Fruit fly (Drosophila melanogaster) whole organism, embryonic: ENCODE results near the gene Mical.

Experiments
- B-H2 ChIP-seq: fragments of 200-800 bp; sonication (Bioruptor generic); optimal IDR thresholded peaks from 2 replicates; lab custom pipeline; 2018; ENCODE audit warnings: missing biosample characterization, mild to moderate bottlenecking, missing genetic modification characterization
- BEAF-32 ChIP-seq: fragments of 200-800 bp; sonication (Bioruptor generic); optimal IDR thresholded peaks from 3 replicates; lab custom pipeline; 2017; ENCODE audit warnings: missing biosample characterization, missing genetic modification characterization, mild to moderate bottlenecking, moderate library complexity, missing genetic modification reagents
- C15 ChIP-seq: fragments of 200-800 bp; sonication (Bioruptor generic); IDR thresholded peaks from 3 replicates; pipeline ENCODE4 v1.3.6; 2022; ENCODE audit warnings: missing biosample characterization, missing genetic modification characterization
- CG10366 ChIP-seq: fragments of 200-800 bp; sonication (Bioruptor generic); IDR thresholded peaks from 2 replicates; pipeline ENCODE4 v1.3.6; 2022; ENCODE audit warnings: missing biosample characterization, missing genetic modification characterization
- CG11247 ChIP-seq: fragments of 200-800 bp; sonication (Bioruptor generic); IDR thresholded peaks from 2 replicates; pipeline ENCODE4 v1.3.6; 2022; ENCODE audit warnings: missing biosample characterization, missing genetic modification characterization
- CG11504 ChIP-seq: fragments of 200-800 bp; sonication (Bioruptor generic); optimal IDR thresholded peaks from 3 replicates; lab custom pipeline; 2019; ENCODE audit warnings: missing biosample characterization, mild to moderate bottlenecking, missing genetic modification characterization, moderate library complexity
- CG11695 ChIP-seq: fragments of 200-800 bp; sonication (Bioruptor generic); IDR thresholded peaks from 3 replicates; pipeline ENCODE4 v1.3.6; 2022; ENCODE audit warnings: missing biosample characterization, missing genetic modification characterization
- CG12391 ChIP-seq: fragments of 200-800 bp; sonication (Bioruptor generic); optimal IDR thresholded peaks from 3 replicates; lab custom pipeline; 2018; ENCODE audit warnings: missing biosample characterization, mild to moderate bottlenecking, missing genetic modification characterization, moderate library complexity
- CG12744 ChIP-seq: fragments of 200-800 bp; sonication (Bioruptor generic); optimal IDR thresholded peaks from 2 replicates; lab custom pipeline; 2016; ENCODE audit warnings: missing biosample characterization, missing genetic modification characterization
- CG14014 ChIP-seq: fragments of 200-800 bp; sonication (Bioruptor generic); IDR thresholded peaks from 2 replicates; pipeline ENCODE4 v1.3.6; 2022; ENCODE audit warnings: missing biosample characterization, missing genetic modification characterization
- CG14965 ChIP-seq: fragments of 200-800 bp; sonication (Bioruptor generic); optimal IDR thresholded peaks from 2 replicates; lab custom pipeline; 2016; ENCODE audit warnings: missing biosample characterization, missing genetic modification characterization, borderline replicate concordance
- CG18011 ChIP-seq: fragments of 200-800 bp; sonication (Bioruptor generic); optimal IDR thresholded peaks from 2 replicates; lab custom pipeline; 2017; ENCODE audit warnings: missing biosample characterization, missing genetic modification characterization, mild to moderate bottlenecking, moderate library complexity, missing genotype
- CG2120 ChIP-seq: fragments of 200-800 bp; sonication (Bioruptor generic); optimal IDR thresholded peaks from 3 replicates; lab custom pipeline; 2016; ENCODE audit warnings: missing biosample characterization, missing genetic modification characterization
- CG3407 ChIP-seq: fragments of 200-800 bp; sonication (Bioruptor generic); optimal IDR thresholded peaks from 2 replicates; lab custom pipeline; 2018; ENCODE audit warnings: missing biosample characterization, mild to moderate bottlenecking, missing genetic modification characterization
- CG4617 ChIP-seq: fragments of 200-800 bp; sonication (Bioruptor generic); optimal IDR thresholded peaks from 3 replicates; lab custom pipeline; 2016; ENCODE audit warnings: missing biosample characterization, missing genetic modification characterization, borderline replicate concordance
- CG6175 ChIP-seq: fragments of 200-800 bp; sonication (Bioruptor generic); IDR thresholded peaks from 3 replicates; pipeline ENCODE4 v1.3.6; 2022; ENCODE audit warnings: missing biosample characterization, missing genetic modification characterization
- D19B ChIP-seq: fragments of 200-800 bp; sonication (Bioruptor generic); optimal IDR thresholded peaks from 2 replicates; lab custom pipeline; 2017; ENCODE audit warnings: missing biosample characterization, mild to moderate bottlenecking, missing genetic modification characterization
- Doc3 ChIP-seq: fragments of 200-800 bp; sonication (Bioruptor generic); IDR thresholded peaks from 3 replicates; pipeline ENCODE4 v1.3.6; 2022; ENCODE audit warnings: missing biosample characterization, missing genetic modification characterization; ENCODE audit not compliant: partially characterized antibody
- Drgx ChIP-seq: fragments of 200-800 bp; sonication (Bioruptor generic); IDR thresholded peaks from 2 replicates; pipeline ENCODE4 v1.3.6; 2022; ENCODE audit warnings: missing biosample characterization, missing genetic modification characterization
- E2f2 ChIP-seq: fragments of 200-800 bp; sonication (Bioruptor generic); IDR thresholded peaks from 2 replicates; pipeline ENCODE4 v1.3.6; 2022; ENCODE audit warnings: missing biosample characterization, missing genetic modification characterization
- Gug ChIP-seq: fragments of 200-800 bp; sonication (Bioruptor generic); IDR thresholded peaks from 4 replicates; pipeline ENCODE4 v1.3.6; 2022; ENCODE audit warnings: missing biosample characterization, missing genetic modification characterization
- H2.0 ChIP-seq: fragments of 200-800 bp; sonication (Bioruptor generic); IDR thresholded peaks from 2 replicates; pipeline ENCODE4 v1.3.6; 2022; ENCODE audit warnings: missing biosample characterization, missing genetic modification characterization
- HLH4C ChIP-seq: fragments of 200-800 bp; sonication (Bioruptor generic); IDR thresholded peaks from 3 replicates; pipeline ENCODE4 v1.3.6; 2022; ENCODE audit warnings: missing biosample characterization, missing genetic modification characterization; ENCODE audit not compliant: partially characterized antibody
- HLH54F ChIP-seq: fragments of 200-800 bp; sonication (Bioruptor generic); optimal IDR thresholded peaks from 3 replicates; lab custom pipeline; 2016; ENCODE audit warnings: missing biosample characterization, missing genetic modification characterization
- HLHmδ ChIP-seq: fragments of 200-800 bp; sonication (Bioruptor generic); optimal IDR thresholded peaks from 2 replicates; lab custom pipeline; 2018; ENCODE audit warnings: missing biosample characterization, mild to moderate bottlenecking, missing genetic modification characterization, moderate library complexity
- Mes4 ChIP-seq: fragments of 200-800 bp; sonication (Bioruptor generic); optimal IDR thresholded peaks from 2 replicates; lab custom pipeline; 2016; ENCODE audit warnings: missing biosample characterization, missing genetic modification characterization
- Six4 ChIP-seq: fragments of 200-800 bp; sonication (Bioruptor generic); optimal IDR thresholded peaks from 2 replicates; lab custom pipeline; 2016; ENCODE audit warnings: missing biosample characterization, missing genetic modification characterization
- Sry-β ChIP-seq: fragments of 200-800 bp; sonication (Bioruptor generic); optimal IDR thresholded peaks from 2 replicates; lab custom pipeline; 2018; ENCODE audit warnings: missing biosample characterization, mild to moderate bottlenecking, missing genetic modification characterization, moderate library complexity
- al ChIP-seq: fragments of 200-800 bp; sonication (Bioruptor generic); IDR thresholded peaks from 2 replicates; pipeline ENCODE4 v1.3.6; 2022; ENCODE audit warnings: missing biosample characterization, missing genetic modification characterization
- ash1 ChIP-seq: fragments of 200-800 bp; sonication (Bioruptor generic); optimal IDR thresholded peaks from 2 replicates; lab custom pipeline; 2018; ENCODE audit warnings: missing biosample characterization, mild to moderate bottlenecking, missing genetic modification characterization
- bab2 ChIP-seq: fragments of 200-800 bp; sonication (Bioruptor generic); optimal IDR thresholded peaks from 2 replicates; lab custom pipeline; 2016; ENCODE audit warnings: missing biosample characterization, missing genetic modification characterization
- bigmax ChIP-seq: fragments of 200-800 bp; sonication (Bioruptor generic); optimal IDR thresholded peaks from 2 replicates; lab custom pipeline; 2018; ENCODE audit warnings: missing biosample characterization, mild to moderate bottlenecking, missing genetic modification characterization
- chif ChIP-seq, 2 experiments: fragments of 200-800 bp; sonication (Bioruptor generic); optimal IDR thresholded peaks; 3 replicates each; lab custom pipeline; 2016; ENCODE audit warnings: missing biosample characterization in 2 of 2, missing genetic modification characterization in 2 of 2
- crol ChIP-seq: fragments of 200-800 bp; sonication (Bioruptor generic); IDR thresholded peaks from 2 replicates; pipeline ENCODE4 v1.3.6; 2022; ENCODE audit warnings: missing biosample characterization, missing genetic modification characterization
- ems ChIP-seq: fragments of 200-800 bp; sonication (Bioruptor generic); optimal IDR thresholded peaks from 3 replicates; lab custom pipeline; 2016; ENCODE audit warnings: missing biosample characterization, missing genetic modification characterization
- ewg ChIP-seq: fragments of 200-800 bp; sonication (Bioruptor generic); optimal IDR thresholded peaks from 3 replicates; lab custom pipeline; 2017; ENCODE audit warnings: mild to moderate bottlenecking, missing biosample characterization, missing genetic modification reagents, missing genetic modification characterization
- lmd ChIP-seq: fragments of 200-800 bp; sonication (Bioruptor generic); IDR thresholded peaks from 2 replicates; pipeline ENCODE4 v1.3.6; 2022; ENCODE audit warnings: missing biosample characterization, missing genetic modification characterization
- odd ChIP-seq: fragments of 200-800 bp; sonication (Bioruptor generic); optimal IDR thresholded peaks from 2 replicates; lab custom pipeline; 2017; ENCODE audit warnings: missing biosample characterization, mild to moderate bottlenecking, missing genetic modification characterization
- pnt ChIP-seq: fragments of 200-800 bp; sonication (Bioruptor generic); optimal IDR thresholded peaks from 3 replicates; lab custom pipeline; 2016; ENCODE audit warnings: missing biosample characterization, missing genetic modification characterization
- seq ChIP-seq: fragments of 200-800 bp; sonication (Bioruptor generic); IDR thresholded peaks from 2 replicates; pipeline ENCODE4 v1.3.6; 2022; ENCODE audit warnings: missing biosample characterization, missing genetic modification characterization
- sim ChIP-seq: fragments of 200-800 bp; sonication (Bioruptor generic); IDR thresholded peaks from 2 replicates; pipeline ENCODE4 v1.3.6; 2022; ENCODE audit warnings: missing biosample characterization, missing genetic modification characterization
- sima ChIP-seq: fragments of 200-800 bp; sonication (Bioruptor generic); optimal IDR thresholded peaks from 2 replicates; lab custom pipeline; 2016; ENCODE audit warnings: missing biosample characterization, missing genetic modification characterization
- sna ChIP-seq: fragments of 200-800 bp; sonication (Bioruptor generic); IDR thresholded peaks from 2 replicates; pipeline ENCODE4 v1.3.6; 2022; ENCODE audit warnings: missing biosample characterization, missing genetic modification characterization; ENCODE audit not compliant: partially characterized antibody
- so ChIP-seq: fragments of 200-800 bp; sonication (Bioruptor generic); IDR thresholded peaks from 3 replicates; pipeline ENCODE4 v1.3.6; 2022; ENCODE audit warnings: missing biosample characterization, missing genetic modification characterization
- stc ChIP-seq: fragments of 200-800 bp; sonication (Bioruptor generic); IDR thresholded peaks from 2 replicates; pipeline ENCODE4 v1.3.6; 2022; ENCODE audit warnings: missing biosample characterization, missing genetic modification characterization
- sug ChIP-seq: fragments of 200-800 bp; optimal IDR thresholded peaks from 2 replicates; lab custom pipeline; 2019; ENCODE audit warnings: missing biosample characterization, mild to moderate bottlenecking, missing genetic modification characterization, moderate library complexity
- tgo ChIP-seq: fragments of 200-800 bp; sonication (Bioruptor generic); IDR thresholded peaks from 3 replicates; pipeline ENCODE4 v1.3.6; 2022; ENCODE audit warnings: missing biosample characterization, missing genetic modification characterization
- unc-4 ChIP-seq: fragments of 200-800 bp; sonication (Bioruptor generic); IDR thresholded peaks from 2 replicates; pipeline ENCODE4 v1.3.6; 2022; ENCODE audit warnings: missing biosample characterization, missing genetic modification characterization; ENCODE audit not compliant: partially characterized antibody
- zf30C ChIP-seq: fragments of 200-800 bp; sonication (Bioruptor generic); optimal IDR thresholded peaks from 3 replicates; lab custom pipeline; 2018; ENCODE audit warnings: missing biosample characterization, mild to moderate bottlenecking, missing genetic modification characterization

Gene Mical

dm6 chr3R:9985585-9986393, 56.9 kb downstream of the Mical start, which contains the start of gene Art4 (continued):
- no peak for TF ChIP-seq CG14965 (GFP tag; lab: Kevin White, UChicago)
- no peak for TF ChIP-seq tgo (GFP tag; lab: Robert Waterston, UW)
- TF ChIP-seq CG11247, result no peak
- peak; percentile 26 for TF ChIP-seq bab2 (GFP tag; lab: Kevin White, UChicago)
- TF ChIP-seq Drgx, result no peak
- TF ChIP-seq E2f2 (GFP tag; lab: Robert Waterston, UW), result peak; percentile 35; the same call in 1 of the 2 replicates
- TF ChIP-seq pnt (GFP tag; lab: Kevin White, UChicago), result peak; percentile 16
- peak; percentile 65; the same call in 2 of the 3 replicates for TF ChIP-seq Doc3 (GFP tag; lab: Robert Waterston, UW)
- peak; percentile 41 for TF ChIP-seq HLH54F (GFP tag; lab: Kevin White, UChicago)
- no peak for TF ChIP-seq Mes4 (GFP tag; lab: Kevin White, UChicago)
- no peak for TF ChIP-seq seq (GFP tag; lab: Robert Waterston, UW)
- TF ChIP-seq D19B, result no peak
- no peak for TF ChIP-seq Six4 (GFP tag; lab: Kevin White, UChicago)
- no peak for TF ChIP-seq bigmax (GFP tag; lab: Kevin White, UChicago)
- no peak for TF ChIP-seq CG11695 (GFP tag; lab: Robert Waterston, UW)
- TF ChIP-seq sima (GFP tag; lab: Kevin White, UChicago), result peak; percentile 10
- no peak for TF ChIP-seq CG11504 (tag; lab: Kevin White, UChicago)
- TF ChIP-seq lmd, result no peak
- TF ChIP-seq so (GFP tag; lab: Robert Waterston, UW), result no peak; the same call in 2 of the 3 replicates
- no peak for TF ChIP-seq H2.0 (GFP tag; lab: Robert Waterston, UW)
- TF ChIP-seq stc, result no peak
- peak; percentile 1 for TF ChIP-seq B-H2 (GFP tag; lab: Kevin White, UChicago)
- TF ChIP-seq sna (GFP tag; lab: Robert Waterston, UW), result no peak
- TF ChIP-seq CG10366, result peak; percentile 26; the same call in 1 of the 2 replicates
- peak; percentile 21 for TF ChIP-seq CG4617 (GFP tag; lab: Kevin White, UChicago)
- TF ChIP-seq CG6175 (GFP tag; lab: Robert Waterston, UW), result no peak
- peak; percentile 61; the same call in 1 of the 2 replicates for TF ChIP-seq unc-4 (GFP tag; lab: Robert Waterston, UW)
- TF ChIP-seq C15 (GFP tag; lab: Robert Waterston, UW), result no peak
- peak; percentile 52 for TF ChIP-seq CG12391 (tag; lab: Kevin White, UChicago)
- no peak for TF ChIP-seq sim (GFP tag; lab: Robert Waterston, UW)
- TF ChIP-seq al (GFP tag; lab: Robert Waterston, UW), result no peak
- no peak for TF ChIP-seq CG18011 (GFP tag; lab: Kevin White, UChicago)
- no peak for TF ChIP-seq odd (GFP tag; lab: Kevin White, UChicago)
- peak; percentile 17 to 26 for TF ChIP-seq chif (GFP tag; optimal IDR thresholded peaks at IDR 0.05; lab: Kevin White, UChicago)
- no peak; the same call in 3 of the 4 replicates for TF ChIP-seq Gug (GFP tag; lab: Robert Waterston, UW)
- peak; percentile 10 for TF ChIP-seq ewg
- TF ChIP-seq zf30C, result no peak
- TF ChIP-seq HLH4C (GFP tag; lab: Robert Waterston, UW), result no peak; the same call in 2 of the 3 replicates
- TF ChIP-seq Sry-β (GFP tag; lab: Kevin White, UChicago), result no peak
- no peak for TF ChIP-seq CG12744 (GFP tag; lab: Kevin White, UChicago)
- TF ChIP-seq crol (GFP tag; lab: Robert Waterston, UW), result no peak
- TF ChIP-seq CG3407, result peak; percentile 13
- no peak for TF ChIP-seq ash1
- peak; percentile 83 for TF ChIP-seq BEAF-32 (GFP tag; lab: Kevin White, UChicago)
- TF ChIP-seq ems (GFP tag; lab: Kevin White, UChicago), result no peak
- peak; percentile 70 for TF ChIP-seq sug (tag; lab: Kevin White, UChicago)
- no peak for TF ChIP-seq HLHmδ (GFP tag; lab: Kevin White, UChicago)
- 0 out of 2 replicates have a peak, but pooled peaks have one; percentile 16 for TF ChIP-seq CG14014 (GFP tag; lab: Robert Waterston, UW)
- TF ChIP-seq CG2120 (GFP tag; lab: Kevin White, UChicago), result peak; percentile 70
